Fruit fly (Drosophila melanogaster) whole organism, embryonic: ENCODE data around the gene Tango5.
A peak's percentile ranks its signal among the peaks of the same experiment; 100 is the strongest.

Source experiments
- ATbp ChIP-seq: fragments of 200-800 bp; sonication (Bioruptor generic); optimal IDR thresholded peaks from 2 replicates; lab custom pipeline; 2017; ENCODE audit warnings: missing biosample characterization, mild to moderate bottlenecking, missing genetic modification characterization, missing genetic modification reagents
- Abd-B ChIP-seq: fragments of 200-800 bp; sonication (Bioruptor generic); optimal IDR thresholded peaks from 2 replicates; lab custom pipeline; 2018; ENCODE audit warnings: missing biosample characterization, mild to moderate bottlenecking, missing genetic modification characterization, moderate library complexity
- Asciz ChIP-seq: fragments of 200-800 bp; sonication (Bioruptor generic); optimal IDR thresholded peaks from 2 replicates; lab custom pipeline; 2017; ENCODE audit warnings: missing biosample characterization, mild to moderate bottlenecking, missing genetic modification characterization, missing genetic modification reagents
- CG10431 ChIP-seq: fragments of 200-800 bp; sonication (Bioruptor generic); optimal IDR thresholded peaks from 3 replicates; lab custom pipeline; 2018; ENCODE audit warnings: missing biosample characterization, mild to moderate bottlenecking, missing genetic modification characterization
- CG12769 ChIP-seq: fragments of 200-800 bp; sonication (Bioruptor generic); optimal IDR thresholded peaks from 2 replicates; lab custom pipeline; 2019; ENCODE audit warnings: missing biosample characterization, mild to moderate bottlenecking, missing genetic modification characterization, moderate library complexity
- CG13296 ChIP-seq: fragments of 200-800 bp; sonication (Bioruptor generic); optimal IDR thresholded peaks from 3 replicates; lab custom pipeline; 2018; ENCODE audit warnings: missing biosample characterization, mild to moderate bottlenecking, missing genetic modification characterization
- CG13624 ChIP-seq: fragments of 200-800 bp; sonication (Bioruptor generic); optimal IDR thresholded peaks from 2 replicates; lab custom pipeline; 2016; ENCODE audit warnings: missing biosample characterization, missing genetic modification characterization
- CG13894 ChIP-seq: fragments of 200-800 bp; sonication (Bioruptor generic); optimal IDR thresholded peaks from 3 replicates; lab custom pipeline; 2018; ENCODE audit warnings: missing biosample characterization, mild to moderate bottlenecking, missing genetic modification characterization, moderate library complexity
- CG14014 ChIP-seq: fragments of 200-800 bp; sonication (Bioruptor generic); IDR thresholded peaks from 2 replicates; pipeline ENCODE4 v1.3.6; 2022; ENCODE audit warnings: missing biosample characterization, missing genetic modification characterization
- CG15011 ChIP-seq: fragments of 200-800 bp; sonication (Bioruptor generic); optimal IDR thresholded peaks from 3 replicates; lab custom pipeline; 2018; ENCODE audit warnings: missing biosample characterization, mild to moderate bottlenecking, missing genetic modification characterization
- CG1603 ChIP-seq: fragments of 200-800 bp; sonication (Bioruptor generic); optimal IDR thresholded peaks from 2 replicates; lab custom pipeline; 2019; ENCODE audit warnings: missing biosample characterization, mild to moderate bottlenecking, missing genetic modification characterization, moderate library complexity
- CG1832 ChIP-seq: fragments of 200-800 bp; sonication (Bioruptor generic); optimal IDR thresholded peaks from 2 replicates; lab custom pipeline; 2017; ENCODE audit warnings: missing biosample characterization, mild to moderate bottlenecking, missing genetic modification characterization, inconsistent platforms
- CG2120 ChIP-seq: fragments of 200-800 bp; sonication (Bioruptor generic); optimal IDR thresholded peaks from 3 replicates; lab custom pipeline; 2016; ENCODE audit warnings: missing biosample characterization, missing genetic modification characterization
- CG2678 ChIP-seq: fragments of 200-800 bp; sonication (Bioruptor generic); optimal IDR thresholded peaks from 3 replicates; lab custom pipeline; 2019; ENCODE audit warnings: missing biosample characterization, mild to moderate bottlenecking, missing genetic modification characterization, moderate library complexity
- CG32532 ChIP-seq: fragments of 200-800 bp; sonication (Bioruptor generic); IDR thresholded peaks from 2 replicates; pipeline ENCODE4 v1.3.6; 2022; ENCODE audit warnings: missing biosample characterization, missing genetic modification characterization
- CG3281 ChIP-seq: fragments of 200-800 bp; sonication (Bioruptor generic); optimal IDR thresholded peaks from 3 replicates; lab custom pipeline; 2017; ENCODE audit warnings: missing biosample characterization, mild to moderate bottlenecking, missing genetic modification characterization
- CG3407 ChIP-seq: fragments of 200-800 bp; sonication (Bioruptor generic); optimal IDR thresholded peaks from 2 replicates; lab custom pipeline; 2018; ENCODE audit warnings: missing biosample characterization, mild to moderate bottlenecking, missing genetic modification characterization
- CG34376 ChIP-seq: fragments of 200-800 bp; sonication (Bioruptor generic); optimal IDR thresholded peaks from 2 replicates; lab custom pipeline; 2018; ENCODE audit warnings: missing biosample characterization, mild to moderate bottlenecking, missing genetic modification characterization
- CG4707 ChIP-seq: fragments of 200-800 bp; sonication (Bioruptor generic); optimal IDR thresholded peaks from 2 replicates; lab custom pipeline; 2018; ENCODE audit warnings: missing biosample characterization, mild to moderate bottlenecking, missing genetic modification characterization, moderate library complexity
- CG8388 ChIP-seq: fragments of 200-800 bp; sonication (Bioruptor generic); optimal IDR thresholded peaks from 2 replicates; lab custom pipeline; 2019; ENCODE audit warnings: missing biosample characterization, mild to moderate bottlenecking, missing genetic modification characterization, moderate library complexity
- CG8478 ChIP-seq: fragments of >200 bp; optimal IDR thresholded peaks from 2 replicates; lab custom pipeline; 2018
- CG9609 ChIP-seq: fragments of 200-800 bp; sonication (Bioruptor generic); optimal IDR thresholded peaks from 3 replicates; lab custom pipeline; 2016; ENCODE audit warnings: missing biosample characterization, missing genetic modification characterization
- CG9932 ChIP-seq: fragments of 200-800 bp; sonication (Bioruptor generic); IDR thresholded peaks from 2 replicates; pipeline ENCODE4 v1.3.6; 2022; ENCODE audit warnings: missing biosample characterization, missing genetic modification characterization
- Dfd ChIP-seq, 2 experiments: fragments of >200 bp; optimal IDR thresholded peaks; 2 replicates each; lab custom pipeline; 2017; ENCODE audit warnings: missing biosample characterization in 2 of 2, missing genetic modification characterization in 2 of 2
- Drgx ChIP-seq: fragments of 200-800 bp; sonication (Bioruptor generic); IDR thresholded peaks from 2 replicates; pipeline ENCODE4 v1.3.6; 2022; ENCODE audit warnings: missing biosample characterization, missing genetic modification characterization
- GATAe ChIP-seq: fragments of 200-800 bp; sonication (Bioruptor generic); conservative IDR thresholded peaks from 2 replicates; pipeline ENCODE4 v1.3.6; 2022; ENCODE audit warnings: missing biosample characterization, missing genetic modification characterization
- Max ChIP-seq: fragments of 200-800 bp; sonication (Bioruptor generic); optimal IDR thresholded peaks from 2 replicates; lab custom pipeline; 2016; ENCODE audit warnings: missing biosample characterization, mild to moderate bottlenecking, missing genetic modification characterization
- Med ChIP-seq: fragments of 200-800 bp; sonication (Bioruptor generic); peaks from one replicate; lab custom pipeline; 2016; ENCODE audit warnings: missing biosample characterization, missing genetic modification characterization, mild to moderate bottlenecking, inconsistent platforms, moderate library complexity
- Mrtf ChIP-seq: fragments of 200-800 bp; sonication (Bioruptor generic); IDR thresholded peaks from 3 replicates; pipeline ENCODE4 v1.3.6; 2022; ENCODE audit warnings: missing biosample characterization, missing genetic modification characterization
- Opbp ChIP-seq: fragments of 200-800 bp; sonication (Bioruptor generic); IDR thresholded peaks from 3 replicates; pipeline ENCODE4 v1.3.6; 2022; ENCODE audit warnings: missing biosample characterization, missing genetic modification characterization; ENCODE audit not compliant: partially characterized antibody
- Poxn ChIP-seq: fragments of 200-800 bp; sonication (Bioruptor generic); IDR thresholded peaks from 2 replicates; pipeline ENCODE4 v1.3.6; 2022; ENCODE audit warnings: missing biosample characterization, missing genetic modification characterization
- Side ChIP-seq: fragments of 200-800 bp; sonication (Bioruptor generic); optimal IDR thresholded peaks from 2 replicates; lab custom pipeline; 2016; ENCODE audit warnings: missing biosample characterization, missing genetic modification characterization
- Sox100B ChIP-seq: fragments of 200-800 bp; sonication (Bioruptor generic); optimal IDR thresholded peaks from 3 replicates; lab custom pipeline; 2018; ENCODE audit warnings: missing biosample characterization, mild to moderate bottlenecking, missing genetic modification characterization
- ab ChIP-seq: fragments of 200-800 bp; sonication (Bioruptor generic); optimal IDR thresholded peaks from 2 replicates; lab custom pipeline; 2016; ENCODE audit warnings: missing biosample characterization, missing genetic modification characterization
- ash1 ChIP-seq: fragments of 200-800 bp; sonication (Bioruptor generic); optimal IDR thresholded peaks from 2 replicates; lab custom pipeline; 2018; ENCODE audit warnings: missing biosample characterization, mild to moderate bottlenecking, missing genetic modification characterization
- az2 ChIP-seq: fragments of 200-800 bp; sonication (Bioruptor generic); optimal IDR thresholded peaks from 3 replicates; lab custom pipeline; 2016; ENCODE audit warnings: missing biosample characterization, missing genetic modification characterization
- cas ChIP-seq: fragments of 200-800 bp; sonication (Bioruptor generic); IDR thresholded peaks from 2 replicates; pipeline ENCODE4 v1.3.6; 2022; ENCODE audit warnings: missing biosample characterization, missing genetic modification characterization
- crp ChIP-seq, 2 experiments: fragments of 200-800 bp; sonication (Bioruptor generic); optimal IDR thresholded peaks; 2 replicates in 1 of 2; 3 replicates in 1 of 2; lab custom pipeline; 2017; ENCODE audit warnings: missing biosample characterization in 2 of 2, missing genetic modification characterization in 2 of 2, mild to moderate bottlenecking in 1 of 2, moderate library complexity in 1 of 2
- gsb ChIP-seq: fragments of 200-800 bp; sonication (Bioruptor generic); IDR thresholded peaks from 2 replicates; pipeline ENCODE4 v1.3.6; 2022; ENCODE audit warnings: missing biosample characterization, missing genetic modification characterization
- gsb-n ChIP-seq: fragments of 200-800 bp; sonication (Bioruptor generic); optimal IDR thresholded peaks from 3 replicates; lab custom pipeline; 2018; ENCODE audit warnings: missing biosample characterization, mild to moderate bottlenecking, missing genetic modification characterization
- her ChIP-seq: fragments of 200-800 bp; sonication (Bioruptor generic); optimal IDR thresholded peaks from 2 replicates; lab custom pipeline; 2016; ENCODE audit warnings: missing biosample characterization, missing genetic modification characterization
- otp ChIP-seq: fragments of 200-800 bp; sonication (Bioruptor generic); IDR thresholded peaks from 3 replicates; pipeline ENCODE4, ENCODE4 v1.3.6; 2022; ENCODE audit warnings: missing biosample characterization, missing genetic modification characterization
- pita ChIP-seq: fragments of 200-800 bp; sonication (Bioruptor generic); optimal IDR thresholded peaks from 2 replicates; lab custom pipeline; 2017; ENCODE audit warnings: missing biosample characterization, mild to moderate bottlenecking, missing genetic modification characterization
- pum ChIP-seq: fragments of 200-800 bp; sonication (Bioruptor generic); optimal IDR thresholded peaks from 2 replicates; lab custom pipeline; 2016; ENCODE audit warnings: missing biosample characterization, missing genetic modification characterization
- row ChIP-seq: fragments of 200-800 bp; sonication (Bioruptor generic); IDR thresholded peaks from 3 replicates; pipeline ENCODE4 v1.3.6; 2022; ENCODE audit warnings: missing biosample characterization, missing genetic modification characterization
- sens ChIP-seq: fragments of 200-800 bp; sonication (Bioruptor generic); peaks from one replicate; lab custom pipeline; 2016; ENCODE audit warnings: missing biosample characterization, missing genetic modification characterization
- slou ChIP-seq: fragments of 200-800 bp; sonication (Bioruptor generic); optimal IDR thresholded peaks from 3 replicates; lab custom pipeline; 2016; ENCODE audit warnings: missing biosample characterization, missing genetic modification characterization
- ttk ChIP-seq: fragments of 200-800 bp; sonication (Bioruptor generic); IDR thresholded peaks from 2 replicates; pipeline ENCODE4 v2.1.2; 2022; ENCODE audit warnings: missing biosample characterization, missing genetic modification characterization
- vvl ChIP-seq: fragments of 200-800 bp; sonication (Bioruptor generic); IDR thresholded peaks from 2 replicates; pipeline ENCODE4 v1.3.6; 2022; ENCODE audit warnings: missing biosample characterization, missing genetic modification characterization
- wor ChIP-seq: fragments of 200-800 bp; sonication (Bioruptor generic); IDR thresholded peaks from 2 replicates; pipeline ENCODE4 v1.3.6; 2022; ENCODE audit warnings: missing biosample characterization, missing genetic modification characterization
- yki ChIP-seq: fragments of >200 bp; optimal IDR thresholded peaks from 3 replicates; lab custom pipeline; 2018

The Tango5 gene

dm6 chrX:10739614-10740436, 24.4 kb downstream of the Tango5 start (continued):
- TF ChIP-seq CG4707 (GFP tag; lab: Kevin White, UChicago) = no peak
- no peak for TF ChIP-seq CG3407 (GFP tag; lab: Kevin White, UChicago)
- TF ChIP-seq cas (GFP tag; lab: Robert Waterston, UW) = no peak
- no peak for TF ChIP-seq CG8478 (lab: Kevin White, UChicago)
- peak; percentile 90 for TF ChIP-seq GATAe (GFP tag; lab: Robert Waterston, UW)
- TF ChIP-seq slou = no peak
- no peak for TF ChIP-seq CG13296 (GFP tag; lab: Kevin White, UChicago)
- TF ChIP-seq Max (GFP tag; lab: Kevin White, UChicago) = no peak
- no peak for TF ChIP-seq pita (GFP tag; lab: Kevin White, UChicago)
- TF ChIP-seq az2 = no peak
- no peak for TF ChIP-seq ab (GFP tag; lab: Kevin White, UChicago)
- no peak for TF ChIP-seq crp (GFP tag; optimal IDR thresholded peaks at IDR 0.05; lab: Kevin White, UChicago)
- TF ChIP-seq Sox100B = no peak
- no peak for TF ChIP-seq gsb (GFP tag; lab: Robert Waterston, UW)
- 0 out of 3 replicates have a peak, but pooled peaks have one; percentile 13 for TF ChIP-seq Mrtf (GFP tag; lab: Robert Waterston, UW)
- no peak for TF ChIP-seq CG10431 (GFP tag; lab: Kevin White, UChicago)
- TF ChIP-seq Asciz = no peak
- no peak for TF ChIP-seq CG2678
- no peak for TF ChIP-seq row (GFP tag; lab: Robert Waterston, UW)
- peak; percentile 27 for TF ChIP-seq CG13894 (tag; lab: Kevin White, UChicago)
- TF ChIP-seq ttk = no peak
- no peak for TF ChIP-seq CG9609 (GFP tag; lab: Kevin White, UChicago)
- TF ChIP-seq her = no peak
- peak; percentile 70 for TF ChIP-seq CG34376
- TF ChIP-seq Poxn (GFP tag; lab: Robert Waterston, UW) = no peak
- no peak for TF ChIP-seq Side (GFP tag; lab: Kevin White, UChicago)
- no peak for TF ChIP-seq CG1603
- no peak for TF ChIP-seq otp
- no peak for TF ChIP-seq CG8388 (GFP tag; lab: Kevin White, UChicago)
- peak; percentile 53; the same call in 1 of the 2 replicates for TF ChIP-seq vvl (GFP tag; lab: Robert Waterston, UW)

DNA sequence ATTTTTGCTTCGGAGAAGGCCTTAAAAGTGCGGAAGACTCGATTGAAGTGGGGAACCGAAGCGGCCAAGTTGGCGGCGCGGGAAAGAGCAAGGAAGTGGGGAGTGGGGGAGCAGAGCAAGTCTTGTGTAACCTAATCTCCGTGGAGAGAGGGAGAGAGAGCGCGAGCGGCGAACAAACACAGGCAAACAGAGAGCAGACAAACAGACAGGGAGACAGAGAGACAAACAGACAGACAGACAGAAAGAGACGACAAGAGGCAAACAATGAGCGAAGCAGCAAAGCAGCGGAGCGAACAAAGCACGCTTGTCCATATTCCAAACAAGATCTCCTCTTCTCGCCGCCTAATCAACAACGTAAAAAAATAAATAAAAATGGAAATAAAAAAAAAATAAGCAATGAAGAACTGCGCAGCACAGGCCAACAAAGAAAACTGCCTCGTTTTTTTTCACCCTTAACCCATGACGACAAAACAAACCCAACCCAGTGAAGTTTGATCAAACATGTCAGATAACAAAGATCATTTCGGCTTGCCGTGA, 25.3 kb downstream of the Tango5 start:
- peak; percentile 80 for TF ChIP-seq CG13624
- peak; percentile 50 for TF ChIP-seq CG32532 (GFP tag; lab: Robert Waterston, UW)
- peak; percentile 2 for TF ChIP-seq ATbp
- peak; percentile 11 for TF ChIP-seq sens (GFP tag; lab: Kevin White, UChicago)
- 0 out of 2 replicates have a peak, but pooled peaks have one; percentile 33 for TF ChIP-seq Drgx
- TF ChIP-seq CG14014 (GFP tag; lab: Robert Waterston, UW) = no peak
- no peak for TF ChIP-seq pum (GFP tag; lab: Kevin White, UChicago)
- peak; percentile 29 for TF ChIP-seq gsb-n
- TF ChIP-seq CG15011 (GFP tag; lab: Kevin White, UChicago) = peak; percentile 3
- 0 out of 3 replicates have a peak, but pooled peaks have one; percentile 23 for TF ChIP-seq Opbp (GFP tag; lab: Robert Waterston, UW)
- no peak for TF ChIP-seq CG3281 (GFP tag; lab: Kevin White, UChicago)
- TF ChIP-seq CG2120 (GFP tag; lab: Kevin White, UChicago) = no peak
- peak; percentile 85 for TF ChIP-seq Med
- no peak for TF ChIP-seq Dfd (GFP tag; optimal IDR thresholded peaks at IDR 0.05; lab: Kevin White, UChicago)
- no peak for TF ChIP-seq ash1 (GFP tag; lab: Kevin White, UChicago)
- peak; percentile 79 for TF ChIP-seq CG12769 (tag; lab: Kevin White, UChicago)
- TF ChIP-seq wor = no peak
- 0 out of 2 replicates have a peak, but pooled peaks have one; percentile 10 for TF ChIP-seq CG9932
- TF ChIP-seq yki (lab: Kevin White, UChicago) = peak; percentile 88
- peak; percentile 73 for TF ChIP-seq CG1832 (GFP tag; lab: Kevin White, UChicago)
- TF ChIP-seq Abd-B = peak; percentile 36
